Worm (Caenorhabditis elegans) whole organism, L3 larva: ENCODE measurements around the gene C34F6.1.

Experiments used
- ZK546.5 ChIP-seq: sonication (generic microtip); optimal IDR thresholded peaks from 2 replicates; lab custom pipeline; 2017; ENCODE audit warnings: missing biosample characterization, missing genetic modification characterization
- ama-1 ChIP-seq: fragments of 150-350 bp; optimal IDR thresholded peaks from 2 replicates; lab custom pipeline; 2018
- daf-12 ChIP-seq: fragments of 150-350 bp; optimal IDR thresholded peaks from 2 replicates; lab custom pipeline; 2014; ENCODE audit warnings: missing biosample characterization, missing genetic modification reagents, missing genetic modification characterization
- lsy-12 ChIP-seq: sonication (generic microtip); optimal IDR thresholded peaks from 2 replicates; lab custom pipeline; 2016; ENCODE audit warnings: mild to moderate bottlenecking, missing genetic modification characterization, missing compliant biosample characterization
- mdl-1 ChIP-seq: fragments of 150-350 bp; optimal IDR thresholded peaks from 2 replicates; lab custom pipeline; 2014; ENCODE audit warnings: missing biosample characterization, missing genetic modification characterization
- nhr-77 ChIP-seq: fragments of 150-350 bp; optimal IDR thresholded peaks from 2 replicates; lab custom pipeline; 2014; ENCODE audit warnings: missing biosample characterization, missing genetic modification characterization
- pha-4 ChIP-seq: fragments of 150-350 bp; optimal IDR thresholded peaks from 2 replicates; lab custom pipeline; 2014; ENCODE audit warnings: missing biosample characterization, missing genetic modification reagents, missing genetic modification characterization
- ztf-4 ChIP-seq: fragments of 150-350 bp; optimal IDR thresholded peaks from 2 replicates; lab custom pipeline; 2014; ENCODE audit warnings: missing biosample characterization, missing genetic modification characterization

DNA sequence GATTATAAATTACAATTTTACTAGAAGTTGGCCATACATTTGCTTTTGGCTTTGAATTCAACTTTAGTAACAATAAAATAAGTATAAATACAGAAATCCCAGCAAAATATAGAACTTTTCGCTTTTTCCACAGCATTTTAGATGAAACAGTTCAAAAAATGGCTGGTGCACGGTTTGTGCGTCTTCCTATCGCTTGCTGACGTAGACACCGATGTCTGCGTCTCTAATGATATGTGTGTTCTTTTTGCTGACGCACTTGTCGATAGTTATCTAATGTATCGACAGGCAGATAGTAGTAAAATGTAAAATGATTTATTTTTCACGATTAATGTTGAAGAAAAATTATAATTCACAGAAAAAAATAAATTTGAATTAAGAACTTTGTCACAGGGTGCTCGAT is 10.3 kb upstream of the C34F6.1 start, which contains the start of gene hst-2:
- TF ChIP-seq mdl-1 (tag; lab: Kevin White, UChicago) (no peak), nhr-77 (tag; lab: Kevin White, UChicago) (peak; percentile 55), pha-4 (peak; percentile 96), ZK546.5 (tag; lab: Kevin White, UChicago) (no peak), daf-12 (no peak), ztf-4 (tag; lab: Kevin White, UChicago) (peak; percentile 7), ama-1 (lab: Kevin White, UChicago) (no peak), lsy-12 (tag; lab: Kevin White, UChicago) (peak; percentile 74)
